Worm (Caenorhabditis elegans) whole organism, young adult: ENCODE data around the gene Y42G9A.3.
A peak's percentile ranks its signal among the peaks of the same experiment; 100 is the strongest.

Source experiments
- Y67H2A.10 ChIP-seq: fragments of 200-800 bp; sonication (Bioruptor generic); conservative IDR thresholded peaks from 2 replicates; pipeline ENCODE4 v1.3.6; 2022; ENCODE audit warnings: missing genetic modification reagents, missing genetic modification characterization, missing compliant biosample characterization
- ama-1 ChIP-seq, 3 experiments: fragments of 150-350 bp in 1 of 3; sonication (generic microtip) in 2 of 3; optimal IDR thresholded peaks; 2 replicates each; lab custom pipeline; 2014 to 2018; ENCODE audit warnings: missing biosample characterization in 2 of 3, missing genetic modification characterization in 2 of 3, missing genetic modification reagents in 2 of 3
- ceh-100 ChIP-seq: fragments of 200-800 bp; sonication (Bioruptor generic); IDR thresholded peaks from 2 replicates; pipeline ENCODE4 v1.3.6; 2022; ENCODE audit warnings: missing genetic modification reagents, missing genetic modification characterization, missing compliant biosample characterization
- ceh-27 ChIP-seq: fragments of 200-800 bp; sonication (Bioruptor generic); optimal IDR thresholded peaks from 2 replicates; lab custom pipeline; 2018; ENCODE audit warnings: mild to moderate bottlenecking, missing genetic modification characterization, moderate library complexity, missing compliant biosample characterization
- hsf-1 ChIP-seq: fragments of 200-800 bp; sonication (Bioruptor generic); IDR thresholded peaks from 2 replicates; pipeline ENCODE4 v1.3.6; 2022; ENCODE audit warnings: missing genetic modification reagents, missing genetic modification characterization, missing compliant biosample characterization
- madf-10 ChIP-seq: sonication (generic microtip); optimal IDR thresholded peaks from 2 replicates; lab custom pipeline; 2016; ENCODE audit warnings: mild to moderate bottlenecking, missing genetic modification characterization, missing compliant biosample characterization
- nfya-1 ChIP-seq: sonication (generic microtip); optimal IDR thresholded peaks from 2 replicates; lab custom pipeline; 2017; ENCODE audit warnings: antibody characterized with exemption, missing compliant biosample characterization, missing genetic modification characterization, borderline replicate concordance; ENCODE audit not compliant: insufficient read depth
- pha-4 ChIP-seq: fragments of 150-350 bp; sonication (generic microtip); optimal IDR thresholded peaks from 2 replicates; lab custom pipeline; 2014; ENCODE audit warnings: missing biosample characterization, missing genetic modification reagents, missing genetic modification characterization
- snpc-4 ChIP-seq, 5 experiments: fragments of 150-350 bp in 1 of 5; sonication (generic microtip) in 4 of 5; optimal IDR thresholded peaks; 2 replicates each; lab custom pipeline; 2014 to 2018; ENCODE audit warnings: missing genetic modification characterization in 5 of 5, missing biosample characterization in 3 of 5, antibody characterized with exemption in 2 of 5, mild to moderate bottlenecking in 2 of 5, missing compliant biosample characterization in 2 of 5, missing genotype in 2 of 5, moderate library complexity in 2 of 5, missing genetic modification reagents in 1 of 5
- tbp1 ChIP-seq: fragments of 200-800 bp; sonication (Bioruptor generic); optimal IDR thresholded peaks from 2 replicates; lab custom pipeline; 2018; ENCODE audit warnings: mild to moderate bottlenecking, missing genetic modification characterization, missing compliant biosample characterization
- zim-3 ChIP-seq: sonication (generic microtip); optimal IDR thresholded peaks from 2 replicates; lab custom pipeline; 2017; ENCODE audit warnings: mild to moderate bottlenecking, missing genetic modification characterization, moderate library complexity, missing compliant biosample characterization
- ztf-18 ChIP-seq: sonication (generic microtip); optimal IDR thresholded peaks from 2 replicates; lab custom pipeline; 2016; ENCODE audit warnings: missing genotype, mild to moderate bottlenecking, missing genetic modification characterization, missing compliant biosample characterization
- ztf-3 ChIP-seq: fragments of 200-800 bp; sonication (Bioruptor generic); optimal IDR thresholded peaks from 2 replicates; lab custom pipeline; 2018; ENCODE audit warnings: mild to moderate bottlenecking, missing genetic modification characterization, missing compliant biosample characterization

DNA sequence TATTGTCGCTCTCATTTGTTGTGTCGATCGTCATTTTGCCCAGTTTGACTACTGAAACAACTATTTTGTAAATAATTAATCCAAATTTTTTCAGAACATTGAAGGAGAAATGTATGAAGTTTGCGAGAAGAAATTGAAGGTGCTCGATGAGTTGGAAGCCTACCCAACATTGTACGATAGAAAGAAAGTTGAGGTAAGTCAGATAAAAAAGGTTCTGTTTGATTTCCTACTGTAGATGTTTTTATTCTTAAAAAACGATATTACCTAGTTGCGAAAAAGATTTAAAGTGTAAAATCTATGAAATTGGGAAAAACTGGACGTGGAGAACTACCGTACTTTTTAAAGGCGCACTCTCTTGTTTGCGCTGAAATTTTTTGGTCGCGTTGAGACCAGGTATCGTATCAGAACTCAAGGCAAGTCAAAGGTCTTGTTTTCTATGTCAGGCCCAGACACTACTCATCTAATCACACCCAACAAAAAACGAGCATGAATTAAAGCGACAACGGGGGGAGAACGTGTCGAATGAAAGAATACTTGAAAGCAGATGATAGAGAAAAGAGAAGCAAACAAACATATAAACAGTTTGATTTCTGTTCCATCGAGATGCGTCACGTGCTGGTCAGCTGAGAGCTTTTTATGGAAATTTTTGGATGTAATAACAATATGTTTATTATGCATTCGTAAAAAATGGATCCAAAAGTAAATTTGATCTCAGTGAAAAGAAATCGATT, 22.6 kb downstream of the Y42G9A.3 start, which contains the start of gene efk-1:
- TF ChIP-seq ama-1 (optimal IDR thresholded peaks at IDR 0.05; lab: Kevin White, UChicago) (peak; percentile 78), ama-1 (GFP tag; optimal IDR thresholded peaks at IDR 0.05; lab: Kevin White, UChicago) (no peak), madf-10 (tag; lab: Kevin White, UChicago) (no peak), ztf-3 (no peak), Y67H2A.10 (GFP tag; lab: Robert Waterston, UW) (no peak), snpc-4 (GFP tag; optimal IDR thresholded peaks at IDR 0.05; lab: Kevin White, UChicago) (no peak), snpc-4 (tag; optimal IDR thresholded peaks at IDR 0.05; lab: Kevin White, UChicago) (no peak), zim-3 (tag; lab: Kevin White, UChicago) (peak; percentile 14), ceh-27 (no peak), ztf-18 (tag; lab: Kevin White, UChicago) (no peak), pha-4 (tag; lab: Kevin White, UChicago) (no peak), nfya-1 (tag; lab: Kevin White, UChicago) (no peak), hsf-1 (GFP tag; lab: Robert Waterston, UW) (no peak), tbp1 (no peak), ceh-100 (GFP tag; lab: Robert Waterston, UW) (no peak)
